Fruit fly (Drosophila melanogaster) whole organism, embryonic: ENCODE results near the gene CG13044.

Experiments used
- Blimp-1 ChIP-seq: fragments of 200-800 bp; sonication (Bioruptor generic); optimal IDR thresholded peaks from 3 replicates; lab custom pipeline; 2018; ENCODE audit warnings: missing biosample characterization, missing genetic modification characterization, mild to moderate bottlenecking, moderate library complexity, missing genetic modification reagents
- C15 ChIP-seq: fragments of 200-800 bp; sonication (Bioruptor generic); IDR thresholded peaks from 3 replicates; pipeline ENCODE4 v1.3.6; 2022; ENCODE audit warnings: missing biosample characterization, missing genetic modification characterization
- CG10321 ChIP-seq: fragments of 200-800 bp; sonication (Bioruptor generic); IDR thresholded peaks from 2 replicates; pipeline ENCODE4 v1.3.6; 2022; ENCODE audit warnings: missing biosample characterization, missing genetic modification characterization
- CG10565 ChIP-seq: fragments of 200-800 bp; sonication (Bioruptor generic); optimal IDR thresholded peaks from 3 replicates; lab custom pipeline; 2016; ENCODE audit warnings: missing biosample characterization, mild to moderate bottlenecking, missing genetic modification characterization
- CG13287 ChIP-seq: fragments of 200-800 bp; sonication (Bioruptor generic); IDR thresholded peaks from 2 replicates; pipeline ENCODE4 v1.3.6; 2022; ENCODE audit warnings: missing biosample characterization, missing genetic modification characterization; ENCODE audit not compliant: partially characterized antibody
- CG1602 ChIP-seq: fragments of 200-800 bp; sonication (Bioruptor generic); optimal IDR thresholded peaks from 3 replicates; lab custom pipeline; 2016; ENCODE audit warnings: missing biosample characterization, missing genetic modification characterization
- CG1603 ChIP-seq: fragments of 200-800 bp; sonication (Bioruptor generic); optimal IDR thresholded peaks from 2 replicates; lab custom pipeline; 2019; ENCODE audit warnings: missing biosample characterization, mild to moderate bottlenecking, missing genetic modification characterization, moderate library complexity
- CG17361 ChIP-seq: fragments of 200-800 bp; sonication (Bioruptor generic); IDR thresholded peaks from 3 replicates; pipeline ENCODE4 v1.3.6; 2022; ENCODE audit warnings: missing biosample characterization, missing genetic modification characterization
- CG18262 ChIP-seq: fragments of 200-800 bp; optimal IDR thresholded peaks from 3 replicates; lab custom pipeline; 2019; ENCODE audit warnings: missing biosample characterization, mild to moderate bottlenecking, missing genetic modification characterization, moderate library complexity
- CG2202 ChIP-seq: fragments of 200-800 bp; sonication (Bioruptor generic); optimal IDR thresholded peaks from 2 replicates; lab custom pipeline; 2018; ENCODE audit warnings: missing biosample characterization, mild to moderate bottlenecking, missing genetic modification characterization
- CG30020 ChIP-seq: fragments of 200-800 bp; optimal IDR thresholded peaks from 2 replicates; lab custom pipeline; 2019; ENCODE audit warnings: missing biosample characterization, mild to moderate bottlenecking, missing genetic modification characterization, moderate library complexity
- CG31441 ChIP-seq: fragments of 200-800 bp; sonication (Bioruptor generic); IDR thresholded peaks from 2 replicates; pipeline ENCODE4 v1.3.6; 2022; ENCODE audit warnings: missing biosample characterization, missing genetic modification characterization
- CG33213 ChIP-seq: fragments of 200-800 bp; sonication (Bioruptor generic); optimal IDR thresholded peaks from 3 replicates; lab custom pipeline; 2016; ENCODE audit warnings: missing biosample characterization, missing genetic modification characterization
- CG4404 ChIP-seq: fragments of 200-800 bp; sonication (Bioruptor generic); IDR thresholded peaks from 2 replicates; pipeline ENCODE4 v1.3.6; 2022; ENCODE audit warnings: missing biosample characterization, missing genetic modification characterization
- CG6175 ChIP-seq: fragments of 200-800 bp; sonication (Bioruptor generic); IDR thresholded peaks from 3 replicates; pipeline ENCODE4 v1.3.6; 2022; ENCODE audit warnings: missing biosample characterization, missing genetic modification characterization
- CG6791 ChIP-seq: fragments of 200-800 bp; sonication (Bioruptor generic); IDR thresholded peaks from 3 replicates; pipeline ENCODE4 v1.3.6; 2022; ENCODE audit warnings: missing biosample characterization, missing genetic modification characterization; ENCODE audit not compliant: partially characterized antibody
- CG6854 ChIP-seq: fragments of 200-800 bp; sonication (Bioruptor generic); optimal IDR thresholded peaks from 3 replicates; lab custom pipeline; 2017; ENCODE audit warnings: missing biosample characterization, mild to moderate bottlenecking, missing genetic modification characterization
- Doc3 ChIP-seq: fragments of 200-800 bp; sonication (Bioruptor generic); IDR thresholded peaks from 3 replicates; pipeline ENCODE4 v1.3.6; 2022; ENCODE audit warnings: missing biosample characterization, missing genetic modification characterization; ENCODE audit not compliant: partially characterized antibody
- Fer1 ChIP-seq: fragments of 200-800 bp; sonication (Bioruptor generic); optimal IDR thresholded peaks from 2 replicates; lab custom pipeline; 2017; ENCODE audit warnings: missing biosample characterization, mild to moderate bottlenecking, missing genetic modification characterization
- H15 ChIP-seq: fragments of 200-800 bp; sonication (Bioruptor generic); IDR thresholded peaks from 3 replicates; pipeline ENCODE4 v1.3.6; 2022; ENCODE audit warnings: missing biosample characterization, missing genetic modification characterization
- HmgZ ChIP-seq: fragments of 200-800 bp; sonication (Bioruptor generic); optimal IDR thresholded peaks from 2 replicates; lab custom pipeline; 2018; ENCODE audit warnings: missing biosample characterization, mild to moderate bottlenecking, missing genetic modification characterization
- Hmr ChIP-seq: fragments of 200-800 bp; sonication (Bioruptor generic); optimal IDR thresholded peaks from 3 replicates; lab custom pipeline; 2017; ENCODE audit warnings: mild to moderate bottlenecking, missing biosample characterization, missing genetic modification reagents, missing genetic modification characterization
- MBD-R2 ChIP-seq: fragments of 200-800 bp; sonication (Bioruptor generic); IDR thresholded peaks from 2 replicates; pipeline ENCODE4 v1.3.6; 2022; ENCODE audit warnings: missing biosample characterization, missing genetic modification characterization
- Myb ChIP-seq: fragments of 200-800 bp; sonication (Bioruptor generic); optimal IDR thresholded peaks from 2 replicates; lab custom pipeline; 2016; ENCODE audit warnings: missing biosample characterization, missing genetic modification characterization
- Nf-YB ChIP-seq: fragments of 200-800 bp; sonication (Bioruptor generic); optimal IDR thresholded peaks from 3 replicates; lab custom pipeline; 2019; ENCODE audit warnings: missing biosample characterization, mild to moderate bottlenecking, missing genetic modification characterization, moderate library complexity
- Pdp1 ChIP-seq, 2 experiments: fragments of 200-800 bp; sonication (Bioruptor generic); optimal IDR thresholded peaks; 3 replicates each; lab custom pipeline; 2016; ENCODE audit warnings: missing biosample characterization in 2 of 2, missing genetic modification characterization in 2 of 2, mild to moderate bottlenecking in 1 of 2, moderate library complexity in 1 of 2
- Ptx1 ChIP-seq: fragments of 200-800 bp; sonication (Bioruptor generic); IDR thresholded peaks from 2 replicates; pipeline ENCODE4 v1.3.6; 2022; ENCODE audit warnings: missing biosample characterization, missing genetic modification characterization
- Sry-δ ChIP-seq: fragments of 200-800 bp; sonication (Bioruptor generic); optimal IDR thresholded peaks from 2 replicates; lab custom pipeline; 2016; ENCODE audit warnings: missing biosample characterization, missing genetic modification characterization
- Usf ChIP-seq: fragments of 200-800 bp; sonication (Bioruptor generic); optimal IDR thresholded peaks from 2 replicates; lab custom pipeline; 2017; ENCODE audit warnings: missing genotype, missing biosample characterization, missing genetic modification characterization
- ab ChIP-seq: fragments of 200-800 bp; sonication (Bioruptor generic); optimal IDR thresholded peaks from 2 replicates; lab custom pipeline; 2016; ENCODE audit warnings: missing biosample characterization, missing genetic modification characterization
- amos ChIP-seq: fragments of 200-800 bp; sonication (Bioruptor generic); IDR thresholded peaks from 2 replicates; pipeline ENCODE4 v1.3.6; 2022; ENCODE audit warnings: missing biosample characterization, missing genetic modification characterization; ENCODE audit not compliant: partially characterized antibody
- ara ChIP-seq: fragments of 200-800 bp; sonication (Bioruptor generic); IDR thresholded peaks from 2 replicates; pipeline ENCODE4 v1.3.6; 2022; ENCODE audit warnings: missing biosample characterization, missing genetic modification characterization
- ash1 ChIP-seq: fragments of 200-800 bp; sonication (Bioruptor generic); optimal IDR thresholded peaks from 2 replicates; lab custom pipeline; 2018; ENCODE audit warnings: missing biosample characterization, mild to moderate bottlenecking, missing genetic modification characterization
- bowl ChIP-seq: fragments of 200-800 bp; sonication (Bioruptor generic); IDR thresholded peaks from 2 replicates; pipeline ENCODE4 v1.3.6; 2022; ENCODE audit warnings: missing biosample characterization, missing genetic modification characterization
- bsh ChIP-seq, 2 experiments: fragments of 200-800 bp; sonication (Bioruptor generic); optimal IDR thresholded peaks; 2 replicates each; lab custom pipeline; 2017 to 2018; ENCODE audit warnings: mild to moderate bottlenecking in 2 of 2, missing biosample characterization in 2 of 2, missing genetic modification characterization in 2 of 2, moderate library complexity in 1 of 2
- chinmo ChIP-seq: fragments of 200-800 bp; sonication (Bioruptor generic); IDR thresholded peaks from 4 replicates; pipeline ENCODE4 v1.3.6; 2022; ENCODE audit warnings: missing biosample characterization, missing genetic modification characterization; ENCODE audit not compliant: partially characterized antibody
- chn ChIP-seq: fragments of 200-800 bp; sonication (Bioruptor generic); optimal IDR thresholded peaks from 2 replicates; lab custom pipeline; 2016; ENCODE audit warnings: missing biosample characterization, missing genetic modification characterization
- ind ChIP-seq: fragments of 200-800 bp; sonication (Bioruptor generic); optimal IDR thresholded peaks from 3 replicates; lab custom pipeline; 2016; ENCODE audit warnings: missing biosample characterization, missing genetic modification characterization
- jigr1 ChIP-seq: fragments of 200-800 bp; sonication (Bioruptor generic); IDR thresholded peaks from 3 replicates; pipeline ENCODE4 v1.3.6; 2022; ENCODE audit warnings: missing biosample characterization, missing genetic modification characterization
- ken ChIP-seq: fragments of 200-800 bp; sonication (Bioruptor generic); IDR thresholded peaks from 3 replicates; pipeline ENCODE4 v1.3.6; 2022; ENCODE audit warnings: missing biosample characterization, missing genetic modification characterization
- lab ChIP-seq: fragments of 200-800 bp; sonication (Bioruptor generic); optimal IDR thresholded peaks from 3 replicates; lab custom pipeline; 2017; ENCODE audit warnings: missing biosample characterization, missing genetic modification characterization, mild to moderate bottlenecking, moderate library complexity, missing genetic modification reagents
- luna ChIP-seq: fragments of 200-800 bp; sonication (Bioruptor generic); optimal IDR thresholded peaks from 2 replicates; lab custom pipeline; 2016; ENCODE audit warnings: missing biosample characterization, missing genetic modification characterization
- nerfin-1 ChIP-seq: fragments of 200-800 bp; sonication (Bioruptor generic); optimal IDR thresholded peaks from 3 replicates; lab custom pipeline; 2019; ENCODE audit warnings: missing biosample characterization, mild to moderate bottlenecking, missing genetic modification characterization, moderate library complexity
- oc ChIP-seq: fragments of 200-800 bp; sonication (Bioruptor generic); optimal IDR thresholded peaks from 2 replicates; lab custom pipeline; 2018; ENCODE audit warnings: missing biosample characterization, mild to moderate bottlenecking, missing genetic modification characterization, moderate library complexity
- odd ChIP-seq: fragments of 200-800 bp; sonication (Bioruptor generic); optimal IDR thresholded peaks from 2 replicates; lab custom pipeline; 2017; ENCODE audit warnings: missing biosample characterization, mild to moderate bottlenecking, missing genetic modification characterization
- pum ChIP-seq: fragments of 200-800 bp; sonication (Bioruptor generic); optimal IDR thresholded peaks from 2 replicates; lab custom pipeline; 2016; ENCODE audit warnings: missing biosample characterization, missing genetic modification characterization
- sens ChIP-seq: fragments of 200-800 bp; sonication (Bioruptor generic); peaks from one replicate; lab custom pipeline; 2016; ENCODE audit warnings: missing biosample characterization, missing genetic modification characterization
- so ChIP-seq: fragments of 200-800 bp; sonication (Bioruptor generic); IDR thresholded peaks from 3 replicates; pipeline ENCODE4 v1.3.6; 2022; ENCODE audit warnings: missing biosample characterization, missing genetic modification characterization
- tgo ChIP-seq: fragments of 200-800 bp; sonication (Bioruptor generic); IDR thresholded peaks from 3 replicates; pipeline ENCODE4 v1.3.6; 2022; ENCODE audit warnings: missing biosample characterization, missing genetic modification characterization
- ttk ChIP-seq: fragments of 200-800 bp; sonication (Bioruptor generic); IDR thresholded peaks from 2 replicates; pipeline ENCODE4 v2.1.2; 2022; ENCODE audit warnings: missing biosample characterization, missing genetic modification characterization
- zen ChIP-seq: fragments of 200-800 bp; sonication (Bioruptor generic); optimal IDR thresholded peaks from 3 replicates; lab custom pipeline; 2018; ENCODE audit warnings: missing biosample characterization, mild to moderate bottlenecking, missing genetic modification characterization, moderate library complexity
- zfh1 ChIP-seq: fragments of 200-800 bp; sonication (Bioruptor generic); IDR thresholded peaks from 3 replicates; pipeline ENCODE4 v1.3.6; 2022; ENCODE audit warnings: missing biosample characterization, missing genetic modification characterization

The CG13044 gene

DNA sequence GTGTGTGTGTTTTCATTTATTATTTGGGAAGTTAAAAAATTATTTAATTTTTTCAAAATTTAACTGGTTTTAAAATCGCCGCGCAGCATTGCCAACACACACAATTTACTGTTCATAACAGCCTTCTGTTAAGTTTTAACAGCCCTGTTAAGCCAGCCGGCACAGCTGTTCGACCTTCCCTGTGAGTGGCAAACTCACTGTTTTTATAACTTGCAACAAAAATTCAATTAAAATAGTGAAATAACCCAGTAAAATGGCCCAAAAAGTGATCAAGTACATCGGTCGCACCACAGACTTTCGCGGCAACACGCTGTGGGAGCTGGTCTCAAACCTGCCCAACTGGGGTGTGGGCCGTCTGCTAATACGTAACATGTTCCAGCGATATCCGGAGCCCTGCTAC lies 44.9 kb upstream of the CG13044 start, which contains the start of gene mRpS34 (continued):
- TF ChIP-seq nerfin-1: no peak
- no peak for TF ChIP-seq odd (GFP tag; lab: Kevin White, UChicago)
- TF ChIP-seq ash1: no peak
- no peak for TF ChIP-seq ab
- no peak for TF ChIP-seq CG18262 (tag; lab: Kevin White, UChicago)
- no peak for TF ChIP-seq Hmr (GFP tag; lab: Kevin White, UChicago)
- 0 out of 4 replicates have a peak, but pooled peaks have one; percentile 27 for TF ChIP-seq chinmo (GFP tag; lab: Robert Waterston, UW)
- TF ChIP-seq Myb (GFP tag; lab: Kevin White, UChicago): peak; percentile 89
- TF ChIP-seq luna (GFP tag; lab: Kevin White, UChicago): no peak
- TF ChIP-seq so (GFP tag; lab: Robert Waterston, UW): no peak
- TF ChIP-seq CG2202 (tag; lab: Kevin White, UChicago): no peak
- TF ChIP-seq CG4404 (GFP tag; lab: Robert Waterston, UW): no peak
- no peak for TF ChIP-seq Doc3 (GFP tag; lab: Robert Waterston, UW)
- TF ChIP-seq HmgZ (tag; lab: Kevin White, UChicago): no peak
- TF ChIP-seq ara (GFP tag; lab: Robert Waterston, UW): no peak
- TF ChIP-seq Blimp-1 (GFP tag; lab: Kevin White, UChicago): no peak
- no peak for TF ChIP-seq Fer1 (GFP tag; lab: Kevin White, UChicago)
- no peak for TF ChIP-seq H15 (GFP tag; lab: Robert Waterston, UW)
- no peak for TF ChIP-seq zen (tag; lab: Kevin White, UChicago)
- TF ChIP-seq CG10565 (GFP tag; lab: Kevin White, UChicago): no peak
- no peak for TF ChIP-seq CG31441
- TF ChIP-seq oc (tag; lab: Kevin White, UChicago): no peak
- no peak for TF ChIP-seq Usf (GFP tag; lab: Kevin White, UChicago)
- TF ChIP-seq MBD-R2 (GFP tag; lab: Robert Waterston, UW): peak; percentile 74
- no peak for TF ChIP-seq Sry-δ
- TF ChIP-seq CG33213 (GFP tag; lab: Kevin White, UChicago): no peak
- TF ChIP-seq Nf-YB: no peak
- no peak for TF ChIP-seq CG10321 (GFP tag; lab: Robert Waterston, UW)
- TF ChIP-seq CG17361 (GFP tag; lab: Robert Waterston, UW): no peak
- no peak for TF ChIP-seq CG6854 (GFP tag; lab: Kevin White, UChicago)
- TF ChIP-seq jigr1 (GFP tag; lab: Robert Waterston, UW): no peak
- no peak for TF ChIP-seq pum (GFP tag; lab: Kevin White, UChicago)
- TF ChIP-seq bowl (GFP tag; lab: Robert Waterston, UW): no peak
- TF ChIP-seq ttk (GFP tag; lab: Robert Waterston, UW): no peak
- no peak for TF ChIP-seq ind (GFP tag; lab: Kevin White, UChicago)
- TF ChIP-seq zfh1 (GFP tag; lab: Robert Waterston, UW): no peak
- no peak for TF ChIP-seq sens
- no peak for TF ChIP-seq lab (GFP tag; lab: Kevin White, UChicago)
- no peak for TF ChIP-seq Ptx1 (GFP tag; lab: Robert Waterston, UW)
- TF ChIP-seq CG13287: peak; percentile 36
- TF ChIP-seq CG30020 (tag; lab: Kevin White, UChicago): no peak
- no peak for TF ChIP-seq ken
- no peak for TF ChIP-seq C15 (GFP tag; lab: Robert Waterston, UW)
- TF ChIP-seq CG1603: no peak
- peak in 1 of 2 experiments; percentile 85 for TF ChIP-seq Pdp1 (GFP tag; optimal IDR thresholded peaks at IDR 0.05; lab: Kevin White, UChicago)
- no peak for TF ChIP-seq chn (GFP tag; lab: Kevin White, UChicago)
- TF ChIP-seq CG6175: no peak
- TF ChIP-seq CG6791 (GFP tag; lab: Robert Waterston, UW): peak; percentile 23; the same call in 1 of the 3 replicates
- no peak for TF ChIP-seq bsh (GFP tag; optimal IDR thresholded peaks at IDR 0.05; lab: Kevin White, UChicago)
- no peak for TF ChIP-seq CG1602
- no peak for TF ChIP-seq tgo (GFP tag; lab: Robert Waterston, UW)
- TF ChIP-seq amos (GFP tag; lab: Robert Waterston, UW): no peak
